Fruit fly (Drosophila melanogaster) whole organism, prepupa: ENCODE results near the gene Dnz1.

Experiments
- CG16779 ChIP-seq: fragments of 200-800 bp; sonication (Bioruptor generic); optimal IDR thresholded peaks from 3 replicates; lab custom pipeline; 2017; ENCODE audit warnings: missing biosample characterization, mild to moderate bottlenecking, missing genetic modification characterization
- CG3032 ChIP-seq: fragments of 200-800 bp; optimal IDR thresholded peaks from 2 replicates; lab custom pipeline; 2019; ENCODE audit warnings: missing biosample characterization, mild to moderate bottlenecking, missing genetic modification characterization, moderate library complexity
- CG6854 ChIP-seq: fragments of 200-800 bp; sonication (Bioruptor generic); optimal IDR thresholded peaks from 2 replicates; lab custom pipeline; 2017; ENCODE audit warnings: missing biosample characterization, mild to moderate bottlenecking, missing genetic modification characterization
- CG7368 ChIP-seq: fragments of 200-800 bp; sonication (Bioruptor generic); optimal IDR thresholded peaks from 3 replicates; lab custom pipeline; 2016; ENCODE audit warnings: missing biosample characterization, missing genetic modification characterization
- Eip93F ChIP-seq: fragments of 200-800 bp; sonication (Bioruptor generic); optimal IDR thresholded peaks from 2 replicates; lab custom pipeline; 2016; ENCODE audit warnings: missing biosample characterization, mild to moderate bottlenecking, missing genetic modification characterization
- esn ChIP-seq: fragments of 200-800 bp; sonication (Bioruptor generic); optimal IDR thresholded peaks from 2 replicates; lab custom pipeline; 2016; ENCODE audit warnings: missing biosample characterization, mild to moderate bottlenecking, missing genetic modification characterization, moderate library complexity
- fd59A ChIP-seq: fragments of 200-800 bp; sonication (Bioruptor generic); optimal IDR thresholded peaks from 2 replicates; lab custom pipeline; 2017; ENCODE audit warnings: missing biosample characterization, mild to moderate bottlenecking, missing genetic modification characterization, missing genetic modification reagents
- salr ChIP-seq, 2 experiments: fragments of 200-800 bp; sonication (Bioruptor generic); optimal IDR thresholded peaks; 3 replicates each; lab custom pipeline; 2016 to 2018; ENCODE audit warnings: missing biosample characterization in 2 of 2, missing genetic modification characterization in 2 of 2, mild to moderate bottlenecking in 1 of 2

DNA sequence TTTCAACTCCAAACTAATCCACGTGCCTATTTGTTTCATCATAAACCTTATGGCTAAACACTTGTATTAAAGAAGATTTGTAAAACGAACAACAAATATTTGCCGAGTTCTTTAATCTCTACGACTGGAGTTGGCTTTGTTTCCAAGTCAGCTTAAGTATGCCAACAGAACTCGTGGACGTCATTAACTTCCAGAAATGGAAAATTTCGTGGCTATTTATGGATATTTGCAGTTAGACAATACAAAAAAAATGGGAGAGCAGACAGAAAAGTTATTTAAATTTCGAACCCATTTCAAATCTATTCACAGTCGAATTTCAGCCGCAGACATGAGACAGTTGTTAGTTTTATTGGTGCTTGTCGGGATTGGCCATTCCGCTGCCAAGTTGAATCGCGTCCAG lies 36.0 kb downstream of the Dnz1 start, which contains the start of gene CG17134:
- TF ChIP-seq salr (GFP tag; optimal IDR thresholded peaks at IDR 0.05; lab: Kevin White, UChicago) (no peak), CG3032 (tag; lab: Kevin White, UChicago) (no peak), CG7368 (no peak), fd59A (GFP tag; lab: Kevin White, UChicago) (no peak), Eip93F (no peak), esn (GFP tag; lab: Kevin White, UChicago) (no peak), CG6854 (GFP tag; lab: Kevin White, UChicago) (no peak), CG16779 (tag; lab: Kevin White, UChicago) (no peak)
